Worm (Caenorhabditis elegans) whole organism, mixed stage, embryonic: ENCODE measurements around the gene nhr-152.

Source experiments
- bed-3 ChIP-seq: fragments of 200-800 bp; sonication (Bioruptor generic); optimal IDR thresholded peaks from 3 replicates; lab custom pipeline; 2018; ENCODE audit warnings: mild to moderate bottlenecking, missing genetic modification characterization, moderate library complexity, missing compliant biosample characterization
- blmp-1 ChIP-seq: fragments of 150-350 bp; optimal IDR thresholded peaks from 2 replicates; lab custom pipeline; 2014; ENCODE audit warnings: missing biosample characterization, missing genetic modification characterization
- ceh-39 ChIP-seq: fragments of 150-350 bp; optimal IDR thresholded peaks from 2 replicates; lab custom pipeline; 2014; ENCODE audit warnings: missing biosample characterization, missing genetic modification characterization
- ceh-43 ChIP-seq: fragments of 200-800 bp; sonication (Bioruptor generic); optimal IDR thresholded peaks from 2 replicates; lab custom pipeline; 2018; ENCODE audit warnings: mild to moderate bottlenecking, missing genetic modification characterization, moderate library complexity, missing compliant biosample characterization
- ces-1 ChIP-seq: fragments of 150-350 bp; optimal IDR thresholded peaks from 2 replicates; lab custom pipeline; 2014; ENCODE audit warnings: missing biosample characterization, missing genetic modification reagents, missing genetic modification characterization
- cnd-1 ChIP-seq: fragments of 200-800 bp; sonication (Bioruptor generic); optimal IDR thresholded peaks from 2 replicates; lab custom pipeline; 2018; ENCODE audit warnings: mild to moderate bottlenecking, missing genetic modification characterization, missing compliant biosample characterization
- elt-1 ChIP-seq: sonication (generic microtip); optimal IDR thresholded peaks from 2 replicates; lab custom pipeline; 2017; ENCODE audit warnings: missing genetic modification characterization, mild to moderate bottlenecking, missing compliant biosample characterization, antibody characterized with exemption, moderate library complexity, borderline replicate concordance; ENCODE audit not compliant: insufficient read depth
- elt-3 ChIP-seq: fragments of 150-350 bp; optimal IDR thresholded peaks from 2 replicates; lab custom pipeline; 2014; ENCODE audit warnings: missing biosample characterization, missing genetic modification characterization
- flh-1 ChIP-seq: fragments of 200-800 bp; sonication (Bioruptor generic); optimal IDR thresholded peaks from 2 replicates; lab custom pipeline; 2018; ENCODE audit warnings: mild to moderate bottlenecking, missing genetic modification characterization, moderate library complexity, missing compliant biosample characterization
- ham-2 ChIP-seq: fragments of 200-800 bp; sonication (Bioruptor generic); optimal IDR thresholded peaks from 2 replicates; lab custom pipeline; 2018; ENCODE audit warnings: mild to moderate bottlenecking, missing genetic modification characterization, missing compliant biosample characterization
- hlh-1 ChIP-seq: fragments of 150-350 bp; optimal IDR thresholded peaks from 2 replicates; lab custom pipeline; 2014; ENCODE audit warnings: missing biosample characterization, missing genetic modification reagents, missing genetic modification characterization
- lin-13 ChIP-seq: fragments of 150-350 bp; optimal IDR thresholded peaks from 2 replicates; lab custom pipeline; 2014; ENCODE audit warnings: missing biosample characterization, missing genetic modification characterization
- mab-5 ChIP-seq: fragments of 150-350 bp; optimal IDR thresholded peaks from 2 replicates; lab custom pipeline; 2014; ENCODE audit warnings: missing biosample characterization, missing genetic modification characterization
- mep-1 ChIP-seq: fragments of 150-350 bp; optimal IDR thresholded peaks from 2 replicates; lab custom pipeline; 2017; ENCODE audit warnings: missing biosample characterization, missing genetic modification reagents, missing genetic modification characterization, inconsistent platforms
- mls-2 ChIP-seq: sonication (generic microtip); optimal IDR thresholded peaks from 2 replicates; lab custom pipeline; 2016; ENCODE audit warnings: mild to moderate bottlenecking, missing genetic modification characterization, moderate library complexity, missing compliant biosample characterization
- nhr-12 ChIP-seq: fragments of 150-350 bp; optimal IDR thresholded peaks from 2 replicates; lab custom pipeline; 2014; ENCODE audit warnings: missing biosample characterization, missing genetic modification characterization
- nhr-2 ChIP-seq: fragments of 150-350 bp; optimal IDR thresholded peaks from 2 replicates; lab custom pipeline; 2014; ENCODE audit warnings: missing biosample characterization, missing genetic modification characterization
- nhr-237 ChIP-seq: fragments of 150-350 bp; optimal IDR thresholded peaks from 2 replicates; lab custom pipeline; 2014; ENCODE audit warnings: missing biosample characterization, missing genetic modification characterization
- nhr-28 ChIP-seq: fragments of 150-350 bp; optimal IDR thresholded peaks from 2 replicates; lab custom pipeline; 2014; ENCODE audit warnings: missing biosample characterization, missing genetic modification characterization
- nhr-76 ChIP-seq: sonication (generic microtip); optimal IDR thresholded peaks from 2 replicates; lab custom pipeline; 2017; ENCODE audit warnings: missing biosample characterization, missing genetic modification characterization
- pha-4 ChIP-seq: fragments of 150-350 bp; optimal IDR thresholded peaks from 2 replicates; lab custom pipeline; 2018; ENCODE audit warnings: missing biosample characterization, missing genetic modification reagents, missing genetic modification characterization
- sem-2 ChIP-seq: fragments of 200-800 bp; sonication (Bioruptor generic); optimal IDR thresholded peaks from 2 replicates; lab custom pipeline; 2018; ENCODE audit warnings: mild to moderate bottlenecking, missing genetic modification characterization, missing compliant biosample characterization
- snpc-4 ChIP-seq: fragments of 150-350 bp; optimal IDR thresholded peaks from 2 replicates; lab custom pipeline; 2014; ENCODE audit warnings: missing biosample characterization, missing genetic modification characterization
- sptf-1 ChIP-seq: sonication (generic microtip); optimal IDR thresholded peaks from 2 replicates; lab custom pipeline; 2017; ENCODE audit warnings: mild to moderate bottlenecking, missing genetic modification characterization, moderate library complexity, missing compliant biosample characterization
- tbx-8 ChIP-seq: fragments of 200-800 bp; sonication (Bioruptor generic); optimal IDR thresholded peaks from 2 replicates; lab custom pipeline; 2018; ENCODE audit warnings: mild to moderate bottlenecking, missing genetic modification characterization, moderate library complexity, missing compliant biosample characterization
- unc-62 ChIP-seq: fragments of 150-350 bp; optimal IDR thresholded peaks from 2 replicates; lab custom pipeline; 2014; ENCODE audit warnings: missing biosample characterization, missing genetic modification reagents, missing genetic modification characterization
- zip-8 ChIP-seq: fragments of 150-350 bp; optimal IDR thresholded peaks from 2 replicates; lab custom pipeline; 2014; ENCODE audit warnings: missing biosample characterization, missing genetic modification characterization
- ztf-11 ChIP-seq: fragments of 150-350 bp; optimal IDR thresholded peaks from 2 replicates; lab custom pipeline; 2014; ENCODE audit warnings: missing biosample characterization, missing genetic modification characterization

The nhr-152 gene

ce11 chrV:7672258-7672657 lies 13.9 kb upstream of the nhr-152 start, which contains the start of gene C12D5.4:
TSS of gene C12D5.4 (plus strand) at chrV:7672558.
- TF ChIP-seq ham-2 (GFP tag; lab: Kevin White, UChicago) (no peak), lin-13 (tag; lab: Kevin White, UChicago) (no peak), elt-1 (no peak), snpc-4 (no peak), tbx-8 (GFP tag; lab: Kevin White, UChicago) (no peak), mab-5 (tag; lab: Kevin White, UChicago) (no peak), bed-3 (GFP tag; lab: Kevin White, UChicago) (no peak), blmp-1 (no peak), nhr-76 (tag; lab: Kevin White, UChicago) (no peak), nhr-237 (tag; lab: Kevin White, UChicago) (no peak), cnd-1 (tag; lab: Kevin White, UChicago) (no peak), unc-62 (no peak), mep-1 (no peak), elt-3 (tag; lab: Kevin White, UChicago) (no peak), ceh-39 (tag; lab: Kevin White, UChicago) (no peak), mls-2 (tag; lab: Kevin White, UChicago) (no peak)

- TF ChIP-seq snpc-4, result no peak
- TF ChIP-seq zip-8, result no peak
- TF ChIP-seq nhr-237 (tag; lab: Kevin White, UChicago), result no peak
Measured at ce11 chrV:7675904-7676303, 10.2 kb upstream of the nhr-152 start, which contains the start of gene C12D5.3. TSS of gene C12D5.3 (plus strand) at chrV:7676204.

ce11 chrV:7681388-7681787 lies 4.8 kb upstream of the nhr-152 start, which contains the start of gene cyp-33A1:
TSS of gene cyp-33A1 (minus strand) at chrV:7681459.
- TF ChIP-seq nhr-2 (tag; lab: Kevin White, UChicago) (no peak), sptf-1 (tag; lab: Kevin White, UChicago) (no peak), mls-2 (tag; lab: Kevin White, UChicago) (no peak), ceh-43 (GFP tag; lab: Kevin White, UChicago) (no peak), sem-2 (no peak), blmp-1 (no peak), ces-1 (GFP tag; lab: Kevin White, UChicago) (no peak), bed-3 (GFP tag; lab: Kevin White, UChicago) (no peak), pha-4 (no peak), ztf-11 (tag; lab: Kevin White, UChicago) (no peak), ceh-39 (tag; lab: Kevin White, UChicago) (no peak), flh-1 (GFP tag; lab: Kevin White, UChicago) (no peak), unc-62 (no peak), elt-3 (tag; lab: Kevin White, UChicago) (no peak), mep-1 (no peak), nhr-12 (tag; lab: Kevin White, UChicago) (no peak), hlh-1 (tag; lab: Kevin White, UChicago) (no peak), nhr-237 (tag; lab: Kevin White, UChicago) (no peak), nhr-28 (tag; lab: Kevin White, UChicago) (no peak)

- TF ChIP-seq nhr-28 (tag; lab: Kevin White, UChicago), result no peak
- TF ChIP-seq flh-1 (GFP tag; lab: Kevin White, UChicago), result no peak
- no peak for TF ChIP-seq ces-1 (GFP tag; lab: Kevin White, UChicago)
- no peak for TF ChIP-seq nhr-76 (tag; lab: Kevin White, UChicago)
- no peak for TF ChIP-seq tbx-8 (GFP tag; lab: Kevin White, UChicago)
- no peak for TF ChIP-seq snpc-4
Measured at ce11 chrV:7683907-7684655, 2.1 kb upstream of the nhr-152 start, which contains the start of gene sre-11. TSS of gene sre-11 (minus strand) at chrV:7683957.

- TF ChIP-seq nhr-12 (tag; lab: Kevin White, UChicago), result no peak
- TF ChIP-seq, all 35 proteins: peak for 0
Measured at ce11 chrV:7689888-7690287, 3.7 kb downstream of the nhr-152 start, which contains the start of gene C12D5.9. TSS of gene C12D5.9 (minus strand) at chrV:7689988.

ce11 chrV:7690637-7691036 lies 4.5 kb downstream of the nhr-152 start:
- TF ChIP-seq nhr-237 (tag; lab: Kevin White, UChicago), result no peak
- TF ChIP-seq nhr-76 (tag; lab: Kevin White, UChicago), result no peak
- TF ChIP-seq nhr-2 (tag; lab: Kevin White, UChicago), result no peak
- TF ChIP-seq tbx-8 (GFP tag; lab: Kevin White, UChicago), result no peak
- TF ChIP-seq, all 35 proteins: peak for 0
